Worm (Caenorhabditis elegans) whole organism, midembryonic: Measurements from ENCODE around the gene bmy-1.

ENCODE experiments used
- T22C8.4 ChIP-seq: fragments of 200-800 bp; sonication (Bioruptor generic); IDR thresholded peaks from 2 replicates; pipeline ENCODE4 v1.3.6; 2022; ENCODE audit warnings: missing genetic modification characterization, missing compliant biosample characterization
- cog-1 ChIP-seq: sonication (generic microtip); optimal IDR thresholded peaks from 2 replicates; lab custom pipeline; 2016; ENCODE audit warnings: missing genetic modification characterization, missing compliant biosample characterization
- flt-1 ChIP-seq: fragments of 200-800 bp; sonication (Bioruptor generic); IDR thresholded peaks from 2 replicates; pipeline ENCODE4 v1.3.6; 2022; ENCODE audit warnings: missing genetic modification characterization, missing compliant biosample characterization
- klf-2 ChIP-seq: fragments of 200-800 bp; sonication (Bioruptor generic); conservative IDR thresholded peaks from 2 replicates; pipeline ENCODE4 v1.3.6; 2022; ENCODE audit warnings: missing genetic modification reagents, missing genetic modification characterization, missing compliant biosample characterization
- med-1 ChIP-seq: sonication (generic microtip); optimal IDR thresholded peaks from 2 replicates; lab custom pipeline; 2017; ENCODE audit warnings: missing genetic modification characterization, mild to moderate bottlenecking, missing compliant biosample characterization, antibody characterized with exemption, missing genetic modification reagents; ENCODE audit not compliant: insufficient read depth
- ref-1 ChIP-seq: fragments of 200-800 bp; sonication (Bioruptor generic); conservative IDR thresholded peaks from 2 replicates; pipeline ENCODE4 v1.3.6; 2022; ENCODE audit warnings: missing genetic modification reagents, missing genetic modification characterization, missing compliant biosample characterization
- tab-1 ChIP-seq: fragments of 200-800 bp; sonication (Bioruptor generic); IDR thresholded peaks from 2 replicates; pipeline ENCODE4 v1.3.6; 2022; ENCODE audit warnings: missing genetic modification characterization, missing compliant biosample characterization
- ztf-23 ChIP-seq: fragments of 200-800 bp; sonication (Bioruptor generic); IDR thresholded peaks from 2 replicates; pipeline ENCODE4 v1.3.6; 2022; ENCODE audit warnings: missing genetic modification reagents, missing genetic modification characterization, missing compliant biosample characterization
- ztf-29 ChIP-seq: fragments of 200-800 bp; sonication (Bioruptor generic); IDR thresholded peaks from 2 replicates; pipeline ENCODE4 v1.3.6; 2022; ENCODE audit warnings: missing genetic modification reagents, missing genetic modification characterization, missing compliant biosample characterization

The bmy-1 gene

DNA sequence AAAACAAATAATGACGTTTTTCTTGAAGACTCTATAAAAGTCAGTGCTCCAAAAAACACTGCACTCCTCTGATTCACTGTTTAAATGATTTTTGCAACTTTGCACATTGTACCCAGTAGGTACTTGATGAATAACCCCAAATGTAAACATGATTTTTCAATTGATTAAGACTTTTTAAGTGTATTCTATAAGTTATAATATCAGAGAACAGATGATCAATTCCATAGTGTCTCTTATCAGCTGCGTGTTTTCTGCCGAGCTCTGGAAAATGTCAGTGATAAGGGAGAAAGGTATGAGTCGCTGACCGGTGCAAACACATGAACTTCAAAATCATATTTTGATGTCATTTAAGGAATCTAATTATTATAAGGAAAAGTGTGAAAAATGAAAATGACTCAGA is 34.7 kb upstream of the bmy-1 start:
- TF ChIP-seq flt-1 = no peak
- TF ChIP-seq cog-1 (tag; lab: Kevin White, UChicago) = no peak
- no peak for TF ChIP-seq tab-1 (GFP tag; lab: Robert Waterston, UW)
- no peak for TF ChIP-seq ztf-23 (GFP tag; lab: Robert Waterston, UW)
- no peak for TF ChIP-seq klf-2 (GFP tag; lab: Robert Waterston, UW)
- TF ChIP-seq med-1 = no peak
- no peak for TF ChIP-seq ztf-29 (GFP tag; lab: Robert Waterston, UW)
- no peak for TF ChIP-seq ref-1 (GFP tag; lab: Robert Waterston, UW)
- TF ChIP-seq T22C8.4 (GFP tag; lab: Robert Waterston, UW) = no peak

DNA sequence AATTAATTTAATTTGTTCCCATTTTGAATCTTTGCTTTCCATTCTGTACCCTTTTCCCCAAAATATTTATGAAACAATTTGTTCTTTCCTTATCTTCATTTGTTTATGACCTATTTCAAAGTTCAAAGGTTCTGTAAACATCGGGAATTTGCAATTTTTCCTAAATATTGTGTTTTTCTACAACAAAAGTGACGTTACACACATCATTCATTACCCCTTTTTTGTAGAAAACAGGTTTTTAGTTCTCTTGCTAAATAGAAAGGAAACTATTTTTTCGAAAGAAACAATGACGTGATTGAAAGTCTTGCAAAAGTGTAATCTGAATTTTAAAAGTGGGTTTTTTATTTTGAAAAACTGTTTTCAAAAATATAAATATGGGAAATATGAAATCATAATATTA is 33.8 kb upstream of the bmy-1 start:
- TF ChIP-seq flt-1 (no peak), klf-2 (GFP tag; lab: Robert Waterston, UW) (no peak), ztf-29 (GFP tag; lab: Robert Waterston, UW) (no peak), T22C8.4 (GFP tag; lab: Robert Waterston, UW) (no peak), ref-1 (GFP tag; lab: Robert Waterston, UW) (no peak), cog-1 (tag; lab: Kevin White, UChicago) (no peak), tab-1 (GFP tag; lab: Robert Waterston, UW) (no peak), med-1 (no peak), ztf-23 (GFP tag; lab: Robert Waterston, UW) (no peak)

DNA sequence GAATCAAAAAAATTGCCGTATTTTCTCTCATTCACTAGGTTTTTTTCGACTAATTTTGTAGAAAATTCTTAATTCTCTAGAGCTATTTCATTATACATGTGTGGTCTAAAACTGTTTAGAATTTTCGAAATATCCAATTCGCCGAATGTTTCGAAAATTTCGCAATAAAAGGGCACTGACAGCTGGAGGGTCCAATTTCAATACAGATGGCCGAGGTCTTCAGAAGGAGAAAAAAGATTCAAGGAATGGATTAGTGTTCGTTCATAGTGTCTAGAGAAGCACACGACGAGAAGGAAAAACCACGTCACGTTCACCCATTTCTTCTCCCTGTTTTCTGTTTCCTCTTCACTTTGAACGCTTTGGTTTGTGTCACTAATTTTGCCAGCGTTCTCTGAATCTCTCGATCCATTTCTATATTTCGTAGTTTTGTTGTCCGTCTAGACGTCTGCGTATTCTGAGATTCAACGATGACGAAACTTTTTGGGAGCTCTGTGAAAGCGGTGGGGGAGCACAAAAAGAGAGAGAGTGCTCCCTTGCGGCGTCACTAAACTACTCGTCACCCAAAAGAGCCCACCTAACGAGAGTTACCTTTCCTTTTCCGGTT is 32.4 kb upstream of the bmy-1 start:
- TF ChIP-seq tab-1 (GFP tag; lab: Robert Waterston, UW) = no peak
- peak; percentile 0 for TF ChIP-seq cog-1 (tag; lab: Kevin White, UChicago)
- 0 out of 2 replicates have a peak, but pooled peaks have one; percentile 19 for TF ChIP-seq flt-1
- no peak for TF ChIP-seq ztf-29 (GFP tag; lab: Robert Waterston, UW)

DNA sequence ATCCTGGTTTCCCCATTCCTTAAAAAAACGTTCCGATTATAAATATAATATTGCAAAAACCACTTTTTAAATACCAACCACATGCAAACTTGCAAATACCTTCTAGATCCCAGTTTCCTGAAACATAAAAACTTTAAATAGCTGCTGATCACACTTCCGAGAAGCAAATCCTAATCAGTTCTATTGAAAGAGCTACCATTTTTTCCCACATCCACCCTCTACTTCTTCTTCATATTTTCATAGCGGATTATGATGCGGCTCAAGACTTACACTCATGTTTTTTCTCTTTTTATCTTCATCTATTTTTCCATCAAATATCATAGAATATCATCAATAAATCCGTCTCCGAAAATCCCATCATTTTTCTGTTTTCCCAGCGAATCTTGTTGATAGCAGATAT is 31.6 kb upstream of the bmy-1 start:
- no peak for TF ChIP-seq ztf-23 (GFP tag; lab: Robert Waterston, UW)
- TF ChIP-seq cog-1 (tag; lab: Kevin White, UChicago) = no peak
- no peak for TF ChIP-seq T22C8.4 (GFP tag; lab: Robert Waterston, UW)
- TF ChIP-seq med-1 = no peak
- TF ChIP-seq flt-1 = no peak
- no peak for TF ChIP-seq tab-1 (GFP tag; lab: Robert Waterston, UW)
- TF ChIP-seq ref-1 (GFP tag; lab: Robert Waterston, UW) = no peak
- no peak for TF ChIP-seq klf-2 (GFP tag; lab: Robert Waterston, UW)
- no peak for TF ChIP-seq ztf-29 (GFP tag; lab: Robert Waterston, UW)

DNA sequence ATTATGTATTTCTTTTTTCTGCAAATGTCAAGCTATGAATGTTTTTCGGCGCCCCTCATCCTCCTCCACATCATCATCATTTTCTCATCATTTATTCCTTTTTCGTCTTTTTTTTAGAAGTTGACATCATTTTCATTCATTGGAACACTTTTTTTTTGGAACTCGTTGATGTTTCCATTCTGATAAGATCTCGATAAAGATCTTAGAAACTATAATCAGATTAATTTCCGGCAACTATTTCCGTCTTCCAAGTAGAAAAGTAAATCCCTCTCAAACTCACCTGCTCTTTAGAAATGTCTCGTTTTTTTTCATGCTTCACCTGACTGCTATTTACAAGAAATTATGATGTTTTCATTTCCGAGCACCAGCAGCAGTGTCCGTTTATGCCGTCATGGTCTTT is 29.6 kb upstream of the bmy-1 start:
- TF ChIP-seq T22C8.4 (GFP tag; lab: Robert Waterston, UW) = no peak
- TF ChIP-seq ztf-29 (GFP tag; lab: Robert Waterston, UW) = no peak

DNA sequence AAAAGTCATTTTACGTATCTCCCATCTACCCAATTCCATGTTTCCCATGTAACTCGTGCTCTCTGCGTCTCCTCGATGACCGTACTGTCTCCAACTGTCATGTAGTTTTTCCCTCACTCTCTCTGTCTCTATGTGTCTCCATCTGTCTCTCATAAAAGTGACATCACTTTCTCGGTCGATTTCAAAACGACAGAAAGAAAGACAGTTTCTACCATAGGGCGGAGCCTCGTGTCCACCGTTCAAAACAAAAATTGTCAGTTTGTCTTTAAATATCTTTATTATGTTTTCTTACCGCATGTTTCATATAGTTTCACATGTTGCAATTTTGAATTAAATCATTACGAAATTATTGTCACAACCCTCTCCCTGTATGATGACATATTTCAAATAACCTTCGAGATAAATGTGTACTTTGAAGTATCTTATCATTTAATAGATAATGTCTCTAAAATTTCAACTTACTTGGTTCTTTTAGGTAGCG is 28.2 kb upstream of the bmy-1 start:
- TF ChIP-seq ref-1 (GFP tag; lab: Robert Waterston, UW) (no peak), cog-1 (tag; lab: Kevin White, UChicago) (peak; percentile 53), flt-1 (0 out of 2 replicates have a peak, but pooled peaks have one; percentile 20)

DNA sequence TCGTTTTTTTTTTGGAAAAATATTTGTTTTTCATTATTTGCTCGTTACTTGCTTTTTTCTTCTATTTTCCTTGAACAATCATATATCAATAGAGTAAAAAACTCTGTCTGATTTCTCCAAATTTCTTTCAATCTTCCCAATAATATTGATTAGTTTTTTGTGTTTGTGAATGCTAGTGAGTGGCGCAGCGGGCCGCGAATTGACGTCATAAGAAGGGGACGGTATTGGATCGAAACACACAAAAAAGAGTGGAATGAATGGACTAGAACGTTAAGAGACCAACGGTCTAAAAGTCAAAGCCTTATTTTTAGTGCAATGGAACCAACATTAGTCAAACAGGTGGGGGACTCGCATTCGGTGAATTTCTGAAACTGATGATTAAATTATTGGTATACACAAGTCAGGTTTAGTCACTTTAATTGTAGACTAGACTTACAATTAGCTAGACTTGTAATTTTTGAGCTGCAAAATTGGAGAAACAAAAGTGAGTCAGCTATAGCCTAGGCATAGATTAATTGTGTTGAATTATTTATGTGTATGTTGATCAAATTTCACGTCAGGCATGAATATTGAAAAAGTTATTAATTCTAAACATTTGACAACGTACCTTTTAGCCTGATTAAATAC is 26.7 kb upstream of the bmy-1 start:
- TF ChIP-seq tab-1 (GFP tag; lab: Robert Waterston, UW) = no peak
- TF ChIP-seq T22C8.4 (GFP tag; lab: Robert Waterston, UW) = 0 out of 2 replicates have a peak, but pooled peaks have one; percentile 46

DNA sequence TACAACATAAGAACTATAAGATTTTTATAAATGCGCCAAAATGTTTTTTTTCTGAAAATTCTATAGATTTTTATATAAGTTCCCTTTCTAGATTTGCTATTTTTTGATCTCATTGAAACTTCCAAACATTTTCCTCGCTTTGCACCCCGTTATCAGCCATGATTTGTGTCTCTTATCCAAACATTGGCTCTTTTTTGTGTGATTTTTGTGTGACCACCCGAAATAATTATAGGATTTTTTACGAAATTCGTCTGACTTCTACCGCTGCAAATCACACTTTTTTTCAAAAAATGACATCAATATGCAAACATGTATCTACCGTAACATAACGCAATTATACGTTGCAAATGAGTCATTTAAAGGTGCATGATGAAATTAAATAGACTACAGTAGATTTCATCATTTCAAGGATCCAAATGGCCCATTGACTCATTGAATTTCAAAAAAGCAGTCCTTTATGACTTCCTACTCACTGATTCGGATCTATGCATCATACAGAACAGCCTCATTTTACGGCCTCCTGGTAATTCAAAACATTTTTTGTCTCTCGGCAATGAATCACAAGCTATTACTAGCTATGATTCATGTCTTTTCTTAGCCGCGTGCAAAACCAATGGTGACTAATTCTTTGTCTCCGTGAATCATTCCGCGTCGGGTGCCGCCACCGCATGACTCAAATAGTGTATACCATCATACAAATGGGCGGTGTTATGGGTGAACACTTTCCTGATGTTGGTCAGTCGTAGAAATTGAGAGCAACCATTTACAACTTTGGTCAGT is 26.0 kb upstream of the bmy-1 start:
- no peak for TF ChIP-seq cog-1 (tag; lab: Kevin White, UChicago)

DNA sequence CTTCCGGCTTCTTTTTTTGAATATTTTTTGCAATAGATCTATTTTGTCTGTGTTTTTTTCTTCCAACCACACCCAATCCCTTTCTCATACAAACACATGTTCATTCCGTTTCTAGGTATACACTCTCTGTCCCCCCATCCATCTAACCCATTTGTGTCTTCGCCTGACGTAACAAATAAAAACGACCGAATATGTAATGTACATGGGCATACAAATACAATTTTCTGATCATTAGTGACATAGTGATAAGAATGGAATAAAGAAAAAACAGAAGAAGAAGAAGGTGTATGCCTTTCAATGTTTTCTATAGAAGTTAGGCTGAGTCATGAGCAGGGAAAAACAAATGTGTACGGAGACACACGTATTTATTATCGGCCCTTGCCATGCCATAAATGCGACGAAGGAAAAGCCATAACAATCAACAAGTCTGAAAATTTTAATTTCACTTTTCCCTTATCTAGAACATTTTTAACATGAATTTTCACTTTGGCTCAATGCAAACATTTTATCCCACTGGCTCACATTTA is 24.7 kb upstream of the bmy-1 start:
- no peak for TF ChIP-seq klf-2 (GFP tag; lab: Robert Waterston, UW)
- TF ChIP-seq med-1 = no peak
- TF ChIP-seq ref-1 (GFP tag; lab: Robert Waterston, UW) = no peak
- TF ChIP-seq ztf-23 (GFP tag; lab: Robert Waterston, UW) = no peak

DNA sequence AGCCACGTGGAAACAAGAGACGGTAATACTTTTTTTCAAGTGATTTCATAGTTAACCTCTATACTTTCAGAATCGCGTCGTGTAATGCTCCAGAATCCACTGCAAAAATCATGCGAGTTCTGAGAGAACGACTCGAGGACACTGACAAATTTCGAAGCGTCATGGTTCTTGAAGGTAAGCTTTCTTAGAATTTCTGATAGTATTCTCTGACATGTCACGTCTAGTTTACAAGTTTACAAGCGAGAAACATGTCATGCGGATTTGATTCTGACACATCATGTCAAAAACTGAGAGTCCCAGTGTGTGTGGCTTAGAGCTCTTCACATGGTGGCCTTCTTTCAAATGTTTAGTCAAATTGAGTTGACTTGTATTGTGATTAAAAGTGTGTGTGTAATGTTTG is 23.9 kb upstream of the bmy-1 start:
- TF ChIP-seq ztf-29 (GFP tag; lab: Robert Waterston, UW) (no peak), ref-1 (GFP tag; lab: Robert Waterston, UW) (no peak)
